Worm (Caenorhabditis elegans) whole organism, late embryonic: ENCODE results near the gene arl-1.

Experiments used
- C38D4.7 ChIP-seq: fragments of 200-800 bp; sonication (Bioruptor generic); optimal IDR thresholded peaks from 2 replicates; lab custom pipeline; 2018; ENCODE audit warnings: mild to moderate bottlenecking, missing genetic modification characterization, moderate library complexity, missing compliant biosample characterization
- K02D7.2 ChIP-seq: sonication (generic microtip); optimal IDR thresholded peaks from 2 replicates; lab custom pipeline; 2017; ENCODE audit warnings: mild to moderate bottlenecking, missing genetic modification characterization, missing compliant biosample characterization
- ama-1 ChIP-seq: fragments of 150-350 bp; optimal IDR thresholded peaks from 2 replicates; lab custom pipeline; 2014
- ceh-19 ChIP-seq: fragments of 200-800 bp; sonication (Bioruptor generic); optimal IDR thresholded peaks from 2 replicates; lab custom pipeline; 2018; ENCODE audit warnings: mild to moderate bottlenecking, missing genetic modification characterization, missing compliant biosample characterization
- ceh-22 ChIP-seq: sonication (generic microtip); optimal IDR thresholded peaks from 2 replicates; lab custom pipeline; 2017; ENCODE audit warnings: missing biosample characterization, missing genetic modification characterization
- ceh-9 ChIP-seq: sonication (generic microtip); optimal IDR thresholded peaks from 2 replicates; lab custom pipeline; 2016; ENCODE audit warnings: mild to moderate bottlenecking, missing genetic modification characterization, inconsistent platforms, missing compliant biosample characterization
- che-1 ChIP-seq: sonication (generic microtip); optimal IDR thresholded peaks from 2 replicates; lab custom pipeline; 2016; ENCODE audit warnings: mild to moderate bottlenecking, missing genetic modification characterization, missing compliant biosample characterization
- elt-4 ChIP-seq: sonication (generic microtip); optimal IDR thresholded peaks from 2 replicates; lab custom pipeline; 2016; ENCODE audit warnings: missing genetic modification characterization, missing compliant biosample characterization
- eyg-1 ChIP-seq: sonication (generic microtip); optimal IDR thresholded peaks from 2 replicates; lab custom pipeline; 2016; ENCODE audit warnings: missing genotype, missing genetic modification characterization, missing compliant biosample characterization
- fax-1 ChIP-seq: sonication (generic microtip); optimal IDR thresholded peaks from 2 replicates; lab custom pipeline; 2016; ENCODE audit warnings: missing genotype, missing genetic modification characterization, missing compliant biosample characterization
- gmeb-2 ChIP-seq: sonication (generic microtip); optimal IDR thresholded peaks from 2 replicates; lab custom pipeline; 2016; ENCODE audit warnings: missing genetic modification characterization, inconsistent platforms, missing compliant biosample characterization
- hlh-15 ChIP-seq: sonication (generic microtip); optimal IDR thresholded peaks from 2 replicates; lab custom pipeline; 2016; ENCODE audit warnings: missing genetic modification characterization, missing compliant biosample characterization
- hlh-30 ChIP-seq: sonication (generic microtip); optimal IDR thresholded peaks from 2 replicates; lab custom pipeline; 2017; ENCODE audit warnings: antibody characterized with exemption, missing genetic modification characterization, missing compliant biosample characterization; ENCODE audit not compliant: insufficient read depth
- hlh-8 ChIP-seq: sonication (generic microtip); optimal IDR thresholded peaks from 2 replicates; lab custom pipeline; 2016; ENCODE audit warnings: missing genotype, missing genetic modification characterization, missing compliant biosample characterization
- lin-11 ChIP-seq: fragments of 200-800 bp; sonication (Bioruptor generic); optimal IDR thresholded peaks from 2 replicates; lab custom pipeline; 2018; ENCODE audit warnings: mild to moderate bottlenecking, missing genetic modification characterization, missing compliant biosample characterization
- nfya-1 ChIP-seq: sonication (generic microtip); optimal IDR thresholded peaks from 2 replicates; lab custom pipeline; 2017; ENCODE audit warnings: missing genetic modification characterization, mild to moderate bottlenecking, missing compliant biosample characterization, antibody characterized with exemption, moderate library complexity
- nhr-232 ChIP-seq: sonication (generic microtip); optimal IDR thresholded peaks from 2 replicates; lab custom pipeline; 2016; ENCODE audit warnings: missing genetic modification characterization, missing compliant biosample characterization
- npax-4 ChIP-seq: sonication (generic microtip); optimal IDR thresholded peaks from 2 replicates; lab custom pipeline; 2016; ENCODE audit warnings: missing genetic modification characterization, missing compliant biosample characterization
- pat-9 ChIP-seq: fragments of 200-800 bp; sonication (Bioruptor generic); optimal IDR thresholded peaks from 2 replicates; lab custom pipeline; 2018; ENCODE audit warnings: mild to moderate bottlenecking, missing genetic modification characterization, moderate library complexity, missing compliant biosample characterization
- pha-2 ChIP-seq: sonication (generic microtip); optimal IDR thresholded peaks from 2 replicates; lab custom pipeline; 2017; ENCODE audit warnings: mild to moderate bottlenecking, missing genetic modification characterization, missing compliant biosample characterization
- pha-4 ChIP-seq: fragments of 150-350 bp; optimal IDR thresholded peaks from 2 replicates; lab custom pipeline; 2018; ENCODE audit warnings: missing biosample characterization, missing genetic modification reagents, missing genetic modification characterization
- pros-1 ChIP-seq: fragments of 150-350 bp; optimal IDR thresholded peaks from 2 replicates; lab custom pipeline; 2014; ENCODE audit warnings: missing biosample characterization, missing genetic modification reagents, missing genetic modification characterization
- ref-2 ChIP-seq: sonication (generic microtip); optimal IDR thresholded peaks from 2 replicates; lab custom pipeline; 2016; ENCODE audit warnings: missing genetic modification characterization, missing compliant biosample characterization
- sdc-2 ChIP-seq: sonication (generic microtip); optimal IDR thresholded peaks from 2 replicates; lab custom pipeline; 2016; ENCODE audit warnings: missing genotype, missing genetic modification characterization, missing compliant biosample characterization
- sox-2 ChIP-seq: fragments of 200-800 bp; sonication (Bioruptor generic); IDR thresholded peaks from 2 replicates; pipeline ENCODE4 v1.3.6; 2022; ENCODE audit warnings: missing genetic modification reagents, missing genetic modification characterization, missing compliant biosample characterization
- tbx-2 ChIP-seq: sonication (generic microtip); optimal IDR thresholded peaks from 2 replicates; lab custom pipeline; 2016; ENCODE audit warnings: missing genetic modification characterization, missing compliant biosample characterization
- ttx-3 ChIP-seq: sonication (generic microtip); optimal IDR thresholded peaks from 2 replicates; lab custom pipeline; 2016; ENCODE audit warnings: missing genetic modification reagents, missing genetic modification characterization, missing compliant biosample characterization
- unc-42 ChIP-seq: sonication (generic microtip); optimal IDR thresholded peaks from 2 replicates; lab custom pipeline; 2016; ENCODE audit warnings: missing genotype, missing genetic modification characterization, missing compliant biosample characterization
- unc-55 ChIP-seq: sonication (generic microtip); optimal IDR thresholded peaks from 2 replicates; lab custom pipeline; 2017; ENCODE audit warnings: missing biosample characterization, missing genetic modification reagents, missing genetic modification characterization
- unc-86 ChIP-seq: sonication (generic microtip); optimal IDR thresholded peaks from 2 replicates; lab custom pipeline; 2016; ENCODE audit warnings: missing genetic modification characterization, missing compliant biosample characterization
- zip-5 ChIP-seq: sonication (generic microtip); optimal IDR thresholded peaks from 2 replicates; lab custom pipeline; 2016; ENCODE audit warnings: missing genetic modification characterization, missing compliant biosample characterization
- ztf-16 ChIP-seq: sonication (generic microtip); optimal IDR thresholded peaks from 2 replicates; lab custom pipeline; 2017; ENCODE audit warnings: missing genetic modification characterization, missing compliant biosample characterization

The arl-1 gene

DNA sequence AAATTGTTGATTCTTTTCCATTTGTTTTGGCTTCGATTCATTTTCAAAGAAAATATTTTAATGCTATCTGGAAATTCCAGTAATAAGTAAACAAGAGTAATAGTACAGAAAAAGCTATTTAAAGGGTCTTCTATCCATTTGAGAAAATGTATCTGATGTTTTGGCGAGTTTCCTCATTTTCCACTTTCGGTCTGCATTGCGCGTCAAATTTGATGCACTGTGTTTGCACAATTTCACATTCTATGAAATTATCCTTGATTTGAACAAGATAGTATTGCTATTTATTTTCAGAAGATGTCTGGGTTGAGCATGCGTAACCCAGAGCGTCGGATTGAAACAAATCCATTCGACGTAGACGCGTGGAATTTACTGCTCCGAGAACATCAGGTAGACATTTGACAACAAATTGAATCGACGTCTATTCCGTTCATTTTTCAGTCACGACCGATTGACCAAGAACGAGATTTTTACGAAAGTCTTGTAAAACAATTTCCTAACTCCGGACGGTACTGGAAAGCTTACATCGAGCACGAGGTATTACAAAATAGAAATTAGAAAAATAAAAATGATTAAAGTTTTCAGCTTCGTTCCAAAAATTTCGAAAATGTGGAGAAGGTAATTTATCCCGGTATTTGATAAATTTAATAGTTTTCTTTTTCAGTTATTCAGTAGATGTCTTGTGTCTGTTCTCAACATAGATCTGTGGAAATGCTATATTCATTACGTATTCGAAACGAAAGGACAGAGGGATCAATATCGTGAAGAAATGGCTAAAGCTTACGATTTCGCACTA lies 22.0 kb downstream of the arl-1 start, which contains the start of gene suf-1:
TSS of gene suf-1 (plus strand) at position 280 of the 793 bp plus-strand sequence.
- peak; percentile 31 for TF ChIP-seq nfya-1 (tag; lab: Kevin White, UChicago)
- peak; percentile 65 for TF ChIP-seq ama-1 (lab: Kevin White, UChicago)
- no peak for TF ChIP-seq tbx-2 (tag; lab: Kevin White, UChicago)
- no peak for TF ChIP-seq hlh-8 (tag; lab: Kevin White, UChicago)
- TF ChIP-seq unc-42 (tag; lab: Kevin White, UChicago): peak; percentile 48
- no peak for TF ChIP-seq ceh-22 (tag; lab: Kevin White, UChicago)

- no peak for TF ChIP-seq sdc-2 (tag; lab: Kevin White, UChicago)
- TF ChIP-seq C38D4.7 (GFP tag; lab: Kevin White, UChicago): no peak
- no peak for TF ChIP-seq nhr-232 (tag; lab: Kevin White, UChicago)
- TF ChIP-seq ttx-3 (tag; lab: Kevin White, UChicago): no peak
- TF ChIP-seq zip-5 (tag; lab: Kevin White, UChicago): no peak
- no peak for TF ChIP-seq hlh-15 (tag; lab: Kevin White, UChicago)
- no peak for TF ChIP-seq pat-9 (tag; lab: Kevin White, UChicago)
- no peak for TF ChIP-seq pha-4
- no peak for TF ChIP-seq unc-55 (GFP tag; lab: Kevin White, UChicago)
- no peak for TF ChIP-seq elt-4 (tag; lab: Kevin White, UChicago)
- TF ChIP-seq hlh-30 (tag; lab: Kevin White, UChicago): no peak
- TF ChIP-seq npax-4 (tag; lab: Kevin White, UChicago): no peak
- no peak for TF ChIP-seq pha-2 (tag; lab: Kevin White, UChicago)
- TF ChIP-seq che-1: no peak
- no peak for TF ChIP-seq pros-1 (tag; lab: Kevin White, UChicago)
- TF ChIP-seq unc-86: no peak
- no peak for TF ChIP-seq fax-1 (tag; lab: Kevin White, UChicago)
- TF ChIP-seq ceh-9: no peak
- no peak for TF ChIP-seq ztf-16 (tag; lab: Kevin White, UChicago)
- no peak for TF ChIP-seq ref-2 (tag; lab: Kevin White, UChicago)
These were observed 24.7 kb downstream of the arl-1 start, which contains the start of gene F28C6.8 for ce11 chrII:8606549-8606948. Gene F28C6.8, plus strand, starts transcription at chrII:8606849.

- TF ChIP-seq eyg-1 (tag; lab: Kevin White, UChicago) (no peak), K02D7.2 (no peak), sox-2 (GFP tag; lab: Robert Waterston, UW) (no peak), C38D4.7 (GFP tag; lab: Kevin White, UChicago) (no peak), ceh-19 (GFP tag; lab: Kevin White, UChicago) (no peak), nfya-1 (tag; lab: Kevin White, UChicago) (no peak), gmeb-2 (tag; lab: Kevin White, UChicago) (no peak), elt-4 (tag; lab: Kevin White, UChicago) (no peak), unc-42 (tag; lab: Kevin White, UChicago) (no peak)
These were observed 25.9 kb downstream of the arl-1 start, which contains the start of gene F28C6.10 for ce11 chrII:8607662-8608061. Gene F28C6.10, plus strand, starts transcription at chrII:8607962.

DNA sequence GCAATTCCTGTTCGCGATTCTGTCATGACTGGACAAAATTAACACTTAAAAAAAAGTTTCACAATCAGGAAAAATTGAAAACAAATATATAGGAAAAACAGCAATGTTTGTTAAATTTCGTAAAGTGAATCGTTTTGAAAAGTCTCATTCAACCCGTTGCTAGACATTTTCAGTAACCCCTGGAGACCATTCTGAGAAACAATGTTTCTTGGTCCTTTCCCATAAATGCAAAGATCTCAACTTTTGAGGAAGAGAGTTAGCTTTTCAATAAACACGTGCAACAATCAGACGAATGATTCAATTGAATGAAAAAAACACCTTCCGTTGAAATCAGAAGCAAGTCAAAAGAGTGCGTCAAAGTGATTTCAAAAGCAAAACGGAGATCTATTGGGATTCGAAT lies 28.3 kb downstream of the arl-1 start, which contains the start of gene F28C6.9:
TSS of gene F28C6.9 (minus strand) at position 101 of the 400 bp plus-strand sequence.
- TF ChIP-seq eyg-1 (tag; lab: Kevin White, UChicago): no peak

- no peak for TF ChIP-seq nfya-1 (tag; lab: Kevin White, UChicago)
- no peak for TF ChIP-seq pat-9 (tag; lab: Kevin White, UChicago)
- TF ChIP-seq sox-2 (GFP tag; lab: Robert Waterston, UW): no peak
- TF ChIP-seq che-1: no peak
- no peak for TF ChIP-seq lin-11 (tag; lab: Kevin White, UChicago)
These were observed 28.8 kb downstream of the arl-1 start for ce11 chrII:8610585-8610984.
